Fruit fly (Drosophila melanogaster): ENCODE data around the gene Dyro.
A peak's percentile ranks its signal among the peaks of the same experiment; 100 is the strongest.

Dyro gene

DNA sequence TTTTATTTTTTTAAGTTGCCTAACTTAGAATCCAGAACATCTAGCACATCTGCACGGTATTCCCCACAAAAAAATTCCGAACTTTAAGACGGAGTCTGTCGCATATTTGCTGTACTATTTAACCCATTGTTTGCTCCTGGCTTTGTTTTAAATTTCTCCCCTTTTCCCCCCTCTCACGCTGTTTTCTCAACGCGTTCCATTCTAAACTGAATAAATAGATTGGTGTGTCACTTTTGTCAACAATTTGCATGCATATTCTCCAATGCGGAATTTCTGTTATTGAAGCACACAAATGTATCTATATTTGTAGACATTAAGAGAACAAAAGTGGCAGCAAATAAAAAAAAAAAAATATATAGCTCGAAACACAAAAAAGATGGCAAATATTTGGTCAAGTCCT is 37.3 kb downstream of the Dyro start (continued):
- TF ChIP-seq sisA (GFP tag; IDR thresholded peaks at IDR 0.05) (no peak), CG15269 (tag; optimal IDR thresholded peaks at IDR 0.05) (no peak), cad (GFP tag; optimal IDR thresholded peaks at IDR 0.05) (no peak), CG31365 (tag; optimal IDR thresholded peaks at IDR 0.05) (no peak), CG7745 (tag; optimal IDR thresholded peaks at IDR 0.05) (no peak), ttk (GFP tag; IDR thresholded peaks at IDR 0.05) (no peak), CG10979 (tag; optimal IDR thresholded peaks at IDR 0.05) (no peak), twi (tag; optimal IDR thresholded peaks at IDR 0.05) (no peak), Med (GFP tag) (peak; percentile 91), sens (GFP tag) (peak; percentile 80), seq (GFP tag; IDR thresholded peaks at IDR 0.05) (no peak), CG10462 (GFP tag; optimal IDR thresholded peaks at IDR 0.05) (no peak), ranshi (GFP tag; IDR thresholded peaks at IDR 0.05) (no peak), CG2678 (tag; optimal IDR thresholded peaks at IDR 0.05) (peak; percentile 65), CG13624 (GFP tag; optimal IDR thresholded peaks at IDR 0.05) (no peak), trh (GFP tag; optimal IDR thresholded peaks at IDR 0.05) (no peak), Lhr (GFP tag; optimal IDR thresholded peaks at IDR 0.05) (no peak), GATAe (GFP tag; conservative IDR thresholded peaks at IDR 0.05) (no peak), CG18619 (GFP tag; optimal IDR thresholded peaks at IDR 0.05) (peak; percentile 32), pho (GFP tag; optimal IDR thresholded peaks at IDR 0.05) (peak; percentile 56), CG30020 (tag; optimal IDR thresholded peaks at IDR 0.05) (no peak), CG18764 (GFP tag; optimal IDR thresholded peaks at IDR 0.05) (no peak), pb (GFP tag; optimal IDR thresholded peaks at IDR 0.05) (no peak), HmgZ (tag; optimal IDR thresholded peaks at IDR 0.05) (no peak)

DNA sequence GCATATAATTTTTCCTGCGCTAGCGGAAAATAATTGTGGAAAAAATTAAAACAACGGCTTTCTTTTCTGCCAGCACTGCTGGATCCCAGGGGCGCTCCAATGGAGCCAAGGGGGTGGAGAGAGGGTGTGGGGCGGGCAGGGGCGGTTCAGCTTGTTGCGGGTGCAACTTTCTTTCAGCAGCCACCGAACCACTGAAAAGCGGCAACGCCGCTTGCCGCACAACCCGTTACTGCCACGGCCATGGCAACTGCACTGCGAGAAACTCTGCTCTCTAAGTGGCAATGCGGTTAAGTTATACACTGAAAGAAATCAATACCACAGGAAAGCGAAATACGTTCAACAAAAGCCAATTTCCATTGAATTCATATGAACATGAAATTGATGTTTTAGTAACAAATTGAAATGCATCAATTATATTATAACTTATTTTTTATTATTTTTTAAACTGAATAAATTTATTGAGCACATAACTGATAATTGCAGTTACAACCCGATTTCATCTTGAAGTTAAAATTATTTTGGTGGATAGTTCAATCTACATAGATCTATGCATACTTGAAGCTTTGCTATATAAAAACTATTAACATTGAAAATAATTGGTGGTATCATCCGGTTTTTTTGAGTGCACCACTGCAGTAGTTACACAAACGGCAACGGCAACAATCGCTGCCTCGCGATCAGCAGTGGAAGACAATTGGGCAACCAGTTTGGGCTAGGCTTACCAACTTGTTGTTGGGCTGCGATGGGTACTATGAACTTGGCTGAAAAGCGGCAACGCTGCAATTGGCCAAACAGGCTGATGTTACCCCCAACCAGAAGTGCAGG is 39.4 kb downstream of the Dyro start:
- TF ChIP-seq h (optimal IDR thresholded peaks at IDR 0.05): no peak
- TF ChIP-seq Poxn (GFP tag; IDR thresholded peaks at IDR 0.05): peak; percentile 48; the same call in 1 of the 2 replicates
- TF ChIP-seq trh (GFP tag; optimal IDR thresholded peaks at IDR 0.05): peak; percentile 42
- TF ChIP-seq sima (GFP tag; optimal IDR thresholded peaks at IDR 0.05): no peak
- TF ChIP-seq sob (GFP tag; IDR thresholded peaks at IDR 0.05): peak; percentile 79
- peak; percentile 54 for TF ChIP-seq CG17328 (GFP tag; IDR thresholded peaks at IDR 0.05)
- no peak for TF ChIP-seq Neu2 (GFP tag; optimal IDR thresholded peaks at IDR 0.05; ENCODE audit: borderline replicate concordance)
- peak; percentile 49 for TF ChIP-seq Spps (tag; optimal IDR thresholded peaks at IDR 0.05)
- TF ChIP-seq CG18619 (GFP tag; optimal IDR thresholded peaks at IDR 0.05): peak; percentile 82
- TF ChIP-seq CG13624 (GFP tag; optimal IDR thresholded peaks at IDR 0.05): no peak
- peak; percentile 63; the same call in 1 of the 3 replicates for TF ChIP-seq ase (GFP tag; IDR thresholded peaks at IDR 0.05)
- TF ChIP-seq mirr (GFP tag; optimal IDR thresholded peaks at IDR 0.05): no peak
- no peak for TF ChIP-seq Dref (GFP tag; IDR thresholded peaks at IDR 0.05)
- TF ChIP-seq CG14050 (GFP tag; IDR thresholded peaks at IDR 0.05): peak; percentile 36; the same call in 1 of the 3 replicates
- TF ChIP-seq Myb (GFP tag; optimal IDR thresholded peaks at IDR 0.05): peak; percentile 22
- peak; percentile 5 for TF ChIP-seq CG7987 (GFP tag; optimal IDR thresholded peaks at IDR 0.05)
- peak; percentile 86 for TF ChIP-seq Ssrp (tag; optimal IDR thresholded peaks at IDR 0.05)
- peak; percentile 16 for TF ChIP-seq CG3065 (GFP tag; optimal IDR thresholded peaks at IDR 0.05)
- TF ChIP-seq CG1792 (GFP tag; optimal IDR thresholded peaks at IDR 0.05): no peak
- peak; percentile 52 for TF ChIP-seq Deaf1 (tag; optimal IDR thresholded peaks at IDR 0.05)
- peak; percentile 76 for TF ChIP-seq Ets65A (GFP tag)
- TF ChIP-seq jumu (GFP tag; optimal IDR thresholded peaks at IDR 0.05): peak; percentile 7
- peak; percentile 62 for TF ChIP-seq E2f1 (GFP tag; IDR thresholded peaks at IDR 0.05)
- 0 out of 4 replicates have a peak, but pooled peaks have one; percentile 53 for TF ChIP-seq chinmo (GFP tag; IDR thresholded peaks at IDR 0.05; ENCODE audit: partially characterized antibody)
- peak; percentile 60 for TF ChIP-seq Hsf (GFP tag; optimal IDR thresholded peaks at IDR 0.05)
- peak; percentile 76 for TF ChIP-seq CG13296 (GFP tag; optimal IDR thresholded peaks at IDR 0.05)
- peak; percentile 26 for TF ChIP-seq CG10431 (GFP tag; optimal IDR thresholded peaks at IDR 0.05)
- TF ChIP-seq HmgZ (tag; optimal IDR thresholded peaks at IDR 0.05): peak; percentile 13
- TF ChIP-seq CG4328 (GFP tag; optimal IDR thresholded peaks at IDR 0.05): peak; percentile 71
- TF ChIP-seq Xbp1 (GFP tag; optimal IDR thresholded peaks at IDR 0.05): peak; percentile 86

All from whole organism, embryonic.